Worm (Caenorhabditis elegans): ENCODE results near the gene srt-56.

Gene srt-56

DNA sequence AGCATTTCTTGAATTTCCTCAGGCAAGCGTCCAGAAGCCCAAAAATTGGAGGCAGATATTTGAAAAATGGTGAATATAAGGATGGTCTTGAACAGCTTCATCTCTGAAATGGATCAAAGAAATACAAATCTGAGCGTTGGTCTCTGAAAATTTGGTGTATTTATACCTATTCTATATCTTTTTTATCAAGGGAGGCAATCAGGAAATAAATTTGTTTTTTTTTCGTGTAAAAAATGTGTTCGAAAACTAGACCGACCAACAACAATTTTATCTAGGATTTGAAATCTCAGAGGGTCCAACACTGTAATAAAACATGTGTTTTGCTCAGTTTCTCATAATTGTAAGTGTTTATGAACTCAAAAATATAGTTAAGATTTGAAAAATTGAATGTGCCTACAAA, at the start of gene srt-56:
TSS of gene srt-56 (minus strand) at position 101 of the 400 bp plus-strand sequence.
- TF ChIP-seq dao-5 (tag; optimal IDR thresholded peaks at IDR 0.05): no peak
- no peak for TF ChIP-seq W03F9.2 (tag; optimal IDR thresholded peaks at IDR 0.05)
- no peak for TF ChIP-seq him-1 (tag; optimal IDR thresholded peaks at IDR 0.05)

DNA sequence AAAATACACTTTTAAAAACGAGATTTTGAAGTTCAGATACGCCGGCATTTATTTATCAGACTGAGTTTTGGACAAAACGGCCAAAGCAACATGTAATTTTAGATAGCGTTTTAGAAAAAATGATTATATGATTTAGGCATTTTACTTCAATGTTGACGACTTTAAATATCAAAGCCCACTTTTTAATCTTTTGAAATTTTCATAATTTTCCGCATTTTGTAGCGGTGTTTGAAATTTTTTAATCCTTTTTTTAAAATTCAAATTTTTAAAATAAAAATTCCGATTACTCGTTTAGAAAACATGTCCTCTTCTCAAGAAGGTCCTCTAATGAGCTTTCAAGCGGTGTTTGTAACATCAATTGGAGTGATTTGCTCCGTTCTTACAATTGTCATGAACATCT, 48.2 kb upstream of the srt-56 start, which contains the start of gene srbc-6:
TSS of gene srbc-6 (plus strand) at position 301 of the 400 bp plus-strand sequence.
- TF ChIP-seq W03F9.2 (tag; optimal IDR thresholded peaks at IDR 0.05) (no peak), him-1 (tag; optimal IDR thresholded peaks at IDR 0.05) (no peak), dao-5 (tag; optimal IDR thresholded peaks at IDR 0.05) (no peak)

DNA sequence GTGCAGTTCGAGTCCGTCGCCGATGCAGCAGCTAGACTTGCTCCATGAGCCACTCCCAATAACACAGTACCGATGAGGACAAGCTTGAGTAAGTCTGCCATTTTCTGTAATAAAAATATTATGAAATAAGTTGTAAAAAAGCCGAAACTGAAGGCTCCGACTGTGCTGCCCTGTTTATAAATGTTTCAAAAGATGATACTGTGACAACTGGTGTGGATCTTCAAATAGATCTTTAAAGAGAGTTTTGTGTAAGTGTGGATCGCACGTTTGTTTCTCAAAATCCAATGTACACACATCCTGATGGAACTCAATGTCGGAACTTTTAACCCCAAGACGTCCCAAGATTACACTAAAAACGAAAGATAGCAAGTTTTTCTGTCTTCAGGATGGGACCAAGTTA, 47.0 kb upstream of the srt-56 start, which contains the start of gene C36C5.15:
TSS of gene C36C5.15 (minus strand) at position 101 of the 400 bp plus-strand sequence.
- no peak for TF ChIP-seq dao-5 (tag; optimal IDR thresholded peaks at IDR 0.05)
- no peak for TF ChIP-seq W03F9.2 (tag; optimal IDR thresholded peaks at IDR 0.05)
- no peak for TF ChIP-seq him-1 (tag; optimal IDR thresholded peaks at IDR 0.05)

DNA sequence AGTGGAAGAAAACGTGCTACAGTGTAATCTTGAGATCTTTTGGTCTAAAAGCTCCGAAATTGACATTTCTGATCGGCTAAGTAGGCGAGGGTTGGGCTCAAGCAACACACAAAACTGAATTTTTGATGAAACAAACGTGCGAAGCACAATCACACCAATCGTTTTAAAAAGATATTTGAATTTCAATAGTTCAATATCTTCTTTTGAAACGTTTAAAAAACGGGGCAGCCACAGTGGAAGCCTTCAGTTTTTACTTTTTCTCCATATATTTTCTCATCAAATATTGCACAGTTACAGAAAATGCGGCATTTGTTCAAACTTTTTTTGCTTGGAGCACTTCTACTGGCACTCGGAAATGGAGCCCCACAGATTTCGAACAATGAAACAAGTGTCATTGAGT, 44.6 kb upstream of the srt-56 start, which contains the start of gene C36C5.4:
TSS of gene C36C5.4 (plus strand) at position 301 of the 400 bp plus-strand sequence.
- TF ChIP-seq W03F9.2 (tag; optimal IDR thresholded peaks at IDR 0.05) (no peak), him-1 (tag; optimal IDR thresholded peaks at IDR 0.05) (no peak), dao-5 (tag; optimal IDR thresholded peaks at IDR 0.05) (no peak)

DNA sequence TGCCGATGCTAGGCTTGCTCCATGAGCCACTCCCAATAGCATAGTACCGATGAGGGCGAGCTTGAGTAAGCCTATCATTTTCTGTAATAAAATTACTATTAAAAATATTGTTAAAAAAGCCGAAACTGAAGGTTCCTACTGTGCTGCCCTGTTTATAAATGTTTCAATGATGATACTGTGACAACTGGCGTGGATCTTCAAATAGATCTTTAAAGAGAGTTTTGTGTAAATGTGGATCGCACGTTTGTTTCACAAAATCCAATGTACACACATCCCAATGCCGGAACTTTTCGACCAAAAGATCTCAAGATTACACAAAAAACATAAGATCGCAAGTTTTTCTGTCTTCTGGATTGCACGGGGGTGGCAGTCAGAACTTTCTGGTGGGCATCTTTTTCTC, 43.8 kb upstream of the srt-56 start, which contains the start of gene C36C5.14:
TSS of gene C36C5.14 (minus strand) at position 101 of the 400 bp plus-strand sequence.
- TF ChIP-seq him-1 (tag; optimal IDR thresholded peaks at IDR 0.05) (no peak), dao-5 (tag; optimal IDR thresholded peaks at IDR 0.05) (no peak), W03F9.2 (tag; optimal IDR thresholded peaks at IDR 0.05) (no peak)

DNA sequence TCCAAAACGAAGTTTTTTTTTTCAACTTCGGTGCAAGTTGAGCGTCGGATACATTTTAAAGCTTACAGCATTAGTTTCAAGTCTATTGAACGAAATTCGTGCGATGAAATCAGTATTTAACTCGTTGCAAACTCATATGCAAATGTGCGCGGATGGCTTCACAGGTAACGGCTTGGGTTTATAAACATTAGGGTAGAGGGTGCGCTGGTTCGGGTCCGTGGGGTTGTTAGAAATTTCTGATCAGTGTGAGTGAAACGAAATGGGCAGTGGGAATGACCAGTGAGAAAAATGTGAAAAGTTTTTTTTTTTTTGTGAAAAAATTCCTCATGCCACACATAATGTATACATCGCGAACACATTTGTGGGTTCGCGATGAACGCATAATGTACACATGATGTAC, 41.5 kb upstream of the srt-56 start:
- no peak for TF ChIP-seq dao-5 (tag; optimal IDR thresholded peaks at IDR 0.05)
- no peak for TF ChIP-seq him-1 (tag; optimal IDR thresholded peaks at IDR 0.05)
- TF ChIP-seq W03F9.2 (tag; optimal IDR thresholded peaks at IDR 0.05): no peak

DNA sequence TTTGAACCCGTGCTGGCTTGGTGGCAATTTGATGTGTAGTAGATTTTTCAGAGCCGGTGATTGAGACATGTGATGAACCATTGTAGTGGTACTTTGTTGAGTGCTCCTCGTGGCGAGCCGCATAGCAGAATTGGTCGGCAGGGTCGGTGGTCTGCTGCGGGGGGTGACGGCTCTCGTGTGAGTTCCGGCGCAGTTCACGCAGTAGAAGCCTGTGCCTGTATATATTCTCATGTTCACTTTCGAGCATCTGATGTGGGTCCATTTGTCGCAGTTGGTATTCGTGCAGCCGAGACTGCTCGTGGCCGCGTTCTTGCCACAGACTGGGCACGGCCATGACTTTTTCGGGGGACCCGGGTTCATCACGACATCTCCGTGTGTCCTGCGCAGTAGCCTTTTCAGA, 40.7 kb upstream of the srt-56 start:
- TF ChIP-seq him-1 (tag; optimal IDR thresholded peaks at IDR 0.05): no peak
- no peak for TF ChIP-seq dao-5 (tag; optimal IDR thresholded peaks at IDR 0.05)
- TF ChIP-seq W03F9.2 (tag; optimal IDR thresholded peaks at IDR 0.05): no peak

DNA sequence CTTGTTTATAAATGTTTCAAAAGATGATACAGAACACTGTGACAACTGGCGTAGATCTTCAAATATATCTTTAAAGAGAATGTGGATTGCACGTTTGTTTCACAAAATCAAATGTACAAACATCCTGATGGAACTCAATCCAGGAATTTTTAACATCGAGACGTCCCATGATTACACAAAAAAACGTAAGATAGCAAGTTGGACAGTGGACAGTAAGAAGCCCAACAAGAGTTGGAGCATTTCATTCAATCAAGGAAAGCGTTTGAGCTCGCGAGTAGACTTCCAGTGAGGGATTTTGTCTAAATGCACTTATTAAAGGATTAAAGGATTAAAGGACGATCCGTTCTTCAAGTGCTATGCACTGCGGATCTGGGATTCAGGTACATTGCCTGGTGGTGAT, 37.6 kb upstream of the srt-56 start, which contains the start of gene C36C5.12:
TSS of gene C36C5.12 (minus strand) at position 101 of the 400 bp plus-strand sequence.
- TF ChIP-seq dao-5 (tag; optimal IDR thresholded peaks at IDR 0.05) (no peak), him-1 (tag; optimal IDR thresholded peaks at IDR 0.05) (no peak), W03F9.2 (tag; optimal IDR thresholded peaks at IDR 0.05) (no peak)

DNA sequence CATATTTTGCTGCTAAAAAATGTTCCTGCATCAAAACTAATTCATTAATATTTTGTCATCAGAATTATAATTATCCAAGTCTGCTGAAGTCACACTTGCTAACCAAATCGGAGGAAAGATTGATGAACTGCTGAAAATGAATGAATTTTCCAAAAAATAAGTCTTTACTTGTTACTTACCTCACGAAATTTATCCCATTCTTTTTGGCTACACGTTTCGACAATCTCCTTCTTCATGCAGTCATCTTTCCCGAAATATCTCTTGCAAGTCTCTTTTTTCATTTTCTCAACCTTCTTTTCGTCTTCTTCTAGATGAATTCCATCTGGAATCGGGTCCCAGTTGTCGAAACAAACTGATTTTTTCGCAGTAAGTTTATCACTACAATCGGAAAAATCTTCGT, 36.7 kb upstream of the srt-56 start:
- TF ChIP-seq W03F9.2 (tag; optimal IDR thresholded peaks at IDR 0.05) (no peak), dao-5 (tag; optimal IDR thresholded peaks at IDR 0.05) (no peak), him-1 (tag; optimal IDR thresholded peaks at IDR 0.05) (no peak)

DNA sequence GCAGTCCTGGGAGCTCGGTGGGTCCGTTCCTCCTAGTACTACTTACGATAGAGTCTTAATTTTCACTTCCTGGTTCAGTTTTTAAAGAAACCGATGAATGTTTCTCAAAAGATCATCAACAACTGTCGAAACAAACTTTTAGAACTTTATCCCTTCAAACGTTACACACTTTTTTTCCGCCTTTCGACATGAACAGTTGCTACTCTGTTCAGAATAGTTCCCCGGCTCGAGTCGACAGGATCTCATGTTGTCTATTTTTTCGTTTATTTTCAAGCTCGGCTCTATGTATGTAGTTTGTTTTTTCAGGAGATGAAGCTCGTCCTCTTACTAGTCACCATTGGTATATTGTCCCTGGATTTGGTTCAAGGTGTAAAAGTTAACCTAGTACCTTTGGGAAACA, 35.1 kb upstream of the srt-56 start, which contains the start of gene exh-1:
TSS of gene exh-1 (plus strand) at position 301 of the 400 bp plus-strand sequence.
- no peak for TF ChIP-seq W03F9.2 (tag; optimal IDR thresholded peaks at IDR 0.05)
- no peak for TF ChIP-seq dao-5 (tag; optimal IDR thresholded peaks at IDR 0.05)
- TF ChIP-seq him-1 (tag; optimal IDR thresholded peaks at IDR 0.05): no peak

DNA sequence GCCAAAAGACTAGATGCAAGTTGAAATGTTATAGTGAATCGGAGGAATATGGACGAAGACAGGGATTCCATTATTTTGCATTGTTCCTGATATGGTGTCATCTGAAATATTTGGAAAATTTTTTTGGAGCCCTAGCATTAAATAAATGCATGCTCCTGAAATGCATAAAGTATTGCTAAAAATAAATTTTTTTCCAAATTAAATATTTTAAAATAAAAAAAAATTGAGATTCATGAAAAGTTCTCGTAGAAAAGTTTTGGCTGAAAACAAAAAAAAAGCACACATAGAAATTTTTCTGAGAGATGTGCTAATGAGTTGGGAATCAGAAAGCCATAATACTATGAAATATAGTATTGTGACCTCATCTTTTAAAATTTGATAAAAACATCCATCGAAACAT, 33.4 kb upstream of the srt-56 start, which contains the start of gene srab-7:
TSS of gene srab-7 (minus strand) at position 101 of the 400 bp plus-strand sequence.
- no peak for TF ChIP-seq him-1 (tag; optimal IDR thresholded peaks at IDR 0.05)
- TF ChIP-seq W03F9.2 (tag; optimal IDR thresholded peaks at IDR 0.05): no peak

DNA sequence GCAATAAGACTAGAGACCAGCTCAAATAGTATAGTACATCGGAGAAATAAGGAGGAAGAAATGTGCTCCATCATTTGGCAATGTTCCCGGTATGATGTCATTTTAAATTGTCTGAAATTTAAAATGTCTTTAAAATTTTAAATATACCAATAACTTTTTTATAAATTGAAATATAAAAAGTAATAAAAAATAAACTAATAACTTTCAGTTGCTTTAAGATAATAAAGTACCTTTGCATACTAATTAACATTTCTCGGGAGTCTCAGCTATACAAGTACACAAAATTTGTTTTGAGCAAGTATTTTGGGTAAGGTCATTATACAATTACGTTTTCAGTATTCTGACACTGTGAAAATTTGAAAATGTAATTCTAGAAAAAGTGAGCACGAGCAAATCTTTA, 30.2 kb upstream of the srt-56 start, which contains the start of gene srab-6:
TSS of gene srab-6 (minus strand) at position 101 of the 400 bp plus-strand sequence.
- TF ChIP-seq W03F9.2 (tag; optimal IDR thresholded peaks at IDR 0.05) (no peak), him-1 (tag; optimal IDR thresholded peaks at IDR 0.05) (no peak)

DNA sequence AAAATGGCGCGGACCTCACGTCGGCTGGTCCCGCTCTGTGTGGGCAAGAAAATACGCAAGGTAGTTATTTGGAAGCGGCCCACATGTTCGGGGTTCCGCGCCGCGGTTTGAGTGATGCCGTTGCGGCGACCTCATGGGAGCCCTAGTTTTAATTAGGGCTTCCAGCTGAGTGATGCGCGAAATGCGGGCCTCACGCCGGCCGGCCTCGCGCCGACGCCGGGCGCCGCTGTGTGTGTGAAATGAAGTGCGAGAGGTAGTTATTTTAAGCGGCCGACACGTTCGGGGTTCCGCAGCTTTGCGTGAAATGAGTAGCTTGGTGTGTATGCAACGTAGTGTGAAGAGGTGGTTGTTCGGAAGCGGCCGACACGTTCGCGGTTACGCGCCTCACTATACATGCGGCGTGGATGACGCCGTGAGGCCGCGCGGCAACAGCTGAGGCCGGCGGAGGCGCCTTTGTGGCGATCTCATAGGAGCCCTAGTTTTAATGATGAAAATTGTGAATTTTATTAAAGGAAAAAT, 28.3 kb upstream of the srt-56 start:
- TF ChIP-seq W03F9.2 (tag; optimal IDR thresholded peaks at IDR 0.05) (no peak), him-1 (tag; optimal IDR thresholded peaks at IDR 0.05) (no peak), dao-5 (tag; optimal IDR thresholded peaks at IDR 0.05) (no peak)

DNA sequence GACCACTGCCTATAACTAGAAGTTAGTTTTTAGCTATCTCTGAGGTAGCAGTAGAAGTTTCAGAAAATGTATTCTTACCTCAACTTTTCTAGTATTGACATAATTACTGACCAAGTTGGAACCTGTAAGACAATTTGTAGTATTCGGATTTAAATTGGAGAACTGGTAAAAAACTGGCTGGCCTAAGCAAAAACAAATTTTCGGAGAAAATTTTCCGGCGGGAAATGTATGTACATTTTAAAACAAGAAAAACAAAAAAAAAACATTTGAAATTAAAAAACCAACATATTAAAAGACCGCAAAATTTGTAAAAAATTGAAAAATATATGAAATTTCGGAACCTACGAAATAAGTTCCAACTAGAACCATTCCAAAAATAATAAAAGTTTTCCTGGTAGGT, 25.3 kb upstream of the srt-56 start, which contains the start of gene srab-11:
TSS of gene srab-11 (minus strand) at position 101 of the 400 bp plus-strand sequence.
- no peak for TF ChIP-seq dao-5 (tag; optimal IDR thresholded peaks at IDR 0.05)
- no peak for TF ChIP-seq him-1 (tag; optimal IDR thresholded peaks at IDR 0.05)
- no peak for TF ChIP-seq W03F9.2 (tag; optimal IDR thresholded peaks at IDR 0.05)

DNA sequence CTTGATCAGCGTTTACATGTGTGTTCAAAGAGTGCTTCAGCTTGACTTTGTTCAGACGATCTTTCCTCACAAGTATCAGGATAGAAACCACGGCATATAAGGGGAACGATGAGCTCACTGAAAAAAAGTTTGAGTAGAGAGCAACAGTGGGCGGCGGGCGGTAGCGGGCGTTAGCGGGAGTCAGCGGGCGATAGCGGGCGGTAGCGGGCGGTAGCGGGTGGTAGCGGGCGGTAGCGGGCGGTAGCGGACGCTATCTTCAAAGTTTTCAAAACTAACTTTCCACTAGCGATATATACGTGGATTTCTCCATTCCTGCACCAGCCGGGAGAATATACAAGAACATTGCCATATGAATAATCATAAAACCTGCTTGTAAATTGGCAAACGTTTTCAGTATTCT, 23.6 kb upstream of the srt-56 start:
- no peak for TF ChIP-seq W03F9.2 (tag; optimal IDR thresholded peaks at IDR 0.05)
- no peak for TF ChIP-seq him-1 (tag; optimal IDR thresholded peaks at IDR 0.05)
- no peak for TF ChIP-seq dao-5 (tag; optimal IDR thresholded peaks at IDR 0.05)
